Worm (Caenorhabditis elegans) whole organism, L1 larva: ENCODE results near the gene ttc-39B.

Source experiments
- sox-4 ChIP-seq: sonication (generic microtip); optimal IDR thresholded peaks from 2 replicates; lab custom pipeline; 2016; ENCODE audit warnings: missing genetic modification characterization, missing compliant biosample characterization
- unc-98 ChIP-seq: fragments of 200-800 bp; sonication (Bioruptor generic); IDR thresholded peaks from 2 replicates; pipeline ENCODE4 v1.3.6; 2022; ENCODE audit warnings: missing genetic modification characterization, missing compliant biosample characterization

- no peak for TF ChIP-seq sox-4 (tag; lab: Kevin White, UChicago)
- TF ChIP-seq unc-98 (GFP tag; lab: Robert Waterston, UW) = no peak
Observed at ce11 chrII:6311459-6311858, 22.3 kb downstream of the ttc-39B start.
